Fruit fly (Drosophila melanogaster) whole organism, embryonic: ENCODE results near the gene Acyp.

Source experiments
- Abd-B ChIP-seq: fragments of 200-800 bp; sonication (Bioruptor generic); optimal IDR thresholded peaks from 2 replicates; lab custom pipeline; 2018; ENCODE audit warnings: missing biosample characterization, mild to moderate bottlenecking, missing genetic modification characterization, moderate library complexity
- Aef1 ChIP-seq: fragments of 200-800 bp; sonication (Bioruptor generic); IDR thresholded peaks from 3 replicates; pipeline ENCODE4 v1.3.6; 2022; ENCODE audit warnings: missing biosample characterization, missing genetic modification characterization
- BtbVII ChIP-seq: fragments of 200-800 bp; sonication (Bioruptor generic); optimal IDR thresholded peaks from 3 replicates; lab custom pipeline; 2017; ENCODE audit warnings: missing biosample characterization, mild to moderate bottlenecking, missing genetic modification characterization
- CG10565 ChIP-seq: fragments of 200-800 bp; sonication (Bioruptor generic); optimal IDR thresholded peaks from 3 replicates; lab custom pipeline; 2016; ENCODE audit warnings: missing biosample characterization, mild to moderate bottlenecking, missing genetic modification characterization
- CG11504 ChIP-seq: fragments of 200-800 bp; sonication (Bioruptor generic); optimal IDR thresholded peaks from 3 replicates; lab custom pipeline; 2019; ENCODE audit warnings: missing biosample characterization, mild to moderate bottlenecking, missing genetic modification characterization, moderate library complexity
- CG11696 ChIP-seq: fragments of 200-800 bp; sonication (Bioruptor generic); IDR thresholded peaks from 2 replicates; pipeline ENCODE4 v1.3.6; 2022; ENCODE audit warnings: missing biosample characterization, missing genetic modification characterization
- CG12071 ChIP-seq: fragments of 200-800 bp; sonication (Bioruptor generic); optimal IDR thresholded peaks from 3 replicates; lab custom pipeline; 2018; ENCODE audit warnings: missing biosample characterization, mild to moderate bottlenecking, missing genetic modification characterization
- CG12299 ChIP-seq: fragments of 200-800 bp; sonication (Bioruptor generic); optimal IDR thresholded peaks from 2 replicates; lab custom pipeline; 2018; ENCODE audit warnings: missing biosample characterization, mild to moderate bottlenecking, missing genetic modification characterization
- CG17361 ChIP-seq: fragments of 200-800 bp; sonication (Bioruptor generic); IDR thresholded peaks from 3 replicates; pipeline ENCODE4 v1.3.6; 2022; ENCODE audit warnings: missing biosample characterization, missing genetic modification characterization
- CG1792 ChIP-seq: fragments of 200-800 bp; sonication (Bioruptor generic); optimal IDR thresholded peaks from 2 replicates; lab custom pipeline; 2016; ENCODE audit warnings: missing biosample characterization, missing genetic modification characterization
- CG2116 ChIP-seq: fragments of 200-800 bp; sonication (Bioruptor generic); optimal IDR thresholded peaks from 3 replicates; lab custom pipeline; 2018; ENCODE audit warnings: missing biosample characterization, mild to moderate bottlenecking, missing genetic modification characterization
- CG2129 ChIP-seq: fragments of 200-800 bp; sonication (Bioruptor generic); IDR thresholded peaks from 2 replicates; pipeline ENCODE4 v1.3.6; 2022; ENCODE audit warnings: missing biosample characterization, missing genetic modification characterization; ENCODE audit not compliant: partially characterized antibody
- CG2712 ChIP-seq: fragments of 200-800 bp; optimal IDR thresholded peaks from 3 replicates; lab custom pipeline; 2019; ENCODE audit warnings: missing biosample characterization, mild to moderate bottlenecking, missing genetic modification characterization, moderate library complexity
- CG3065 ChIP-seq: fragments of 200-800 bp; sonication (Bioruptor generic); optimal IDR thresholded peaks from 2 replicates; lab custom pipeline; 2016; ENCODE audit warnings: missing biosample characterization, missing genetic modification characterization
- CG31388 ChIP-seq: fragments of 200-800 bp; sonication (Bioruptor generic); optimal IDR thresholded peaks from 2 replicates; lab custom pipeline; 2016; ENCODE audit warnings: missing biosample characterization, missing genetic modification characterization
- CG4328 ChIP-seq: fragments of 200-800 bp; sonication (Bioruptor generic); optimal IDR thresholded peaks from 3 replicates; lab custom pipeline; 2017; ENCODE audit warnings: missing biosample characterization, missing genetic modification reagents, missing genetic modification characterization
- CG4617 ChIP-seq: fragments of 200-800 bp; sonication (Bioruptor generic); optimal IDR thresholded peaks from 3 replicates; lab custom pipeline; 2016; ENCODE audit warnings: missing biosample characterization, missing genetic modification characterization, borderline replicate concordance
- CG6175 ChIP-seq: fragments of 200-800 bp; sonication (Bioruptor generic); IDR thresholded peaks from 3 replicates; pipeline ENCODE4 v1.3.6; 2022; ENCODE audit warnings: missing biosample characterization, missing genetic modification characterization
- CG7357 ChIP-seq: fragments of 200-800 bp; sonication (Bioruptor generic); IDR thresholded peaks from 3 replicates; pipeline ENCODE4 v1.3.6; 2022; ENCODE audit warnings: missing biosample characterization, missing genetic modification characterization
- CG8478 ChIP-seq: fragments of >200 bp; optimal IDR thresholded peaks from 2 replicates; lab custom pipeline; 2018
- Dbx ChIP-seq: fragments of 200-800 bp; sonication (Bioruptor generic); IDR thresholded peaks from 3 replicates; pipeline ENCODE4 v1.3.6; 2022; ENCODE audit warnings: missing biosample characterization, missing genetic modification characterization
- Dll ChIP-seq: fragments of 200-800 bp; sonication (Bioruptor generic); IDR thresholded peaks from 4 replicates; pipeline ENCODE4 v1.3.6; 2022; ENCODE audit warnings: missing biosample characterization, missing genetic modification characterization; ENCODE audit not compliant: partially characterized antibody
- Gug ChIP-seq: fragments of 200-800 bp; sonication (Bioruptor generic); IDR thresholded peaks from 4 replicates; pipeline ENCODE4 v1.3.6; 2022; ENCODE audit warnings: missing biosample characterization, missing genetic modification characterization
- HLHmδ ChIP-seq: fragments of 200-800 bp; sonication (Bioruptor generic); optimal IDR thresholded peaks from 2 replicates; lab custom pipeline; 2018; ENCODE audit warnings: missing biosample characterization, mild to moderate bottlenecking, missing genetic modification characterization, moderate library complexity
- HmgD ChIP-seq: fragments of 200-800 bp; sonication (Bioruptor generic); optimal IDR thresholded peaks from 3 replicates; lab custom pipeline; 2016; ENCODE audit warnings: missing biosample characterization, missing genetic modification characterization
- Hr39 ChIP-seq: fragments of >200 bp; optimal IDR thresholded peaks from 2 replicates; lab custom pipeline; 2017
- Sin3A ChIP-seq: fragments of >200 bp; optimal IDR thresholded peaks from 2 replicates; lab custom pipeline; 2018
- Six4 ChIP-seq: fragments of 200-800 bp; sonication (Bioruptor generic); optimal IDR thresholded peaks from 2 replicates; lab custom pipeline; 2016; ENCODE audit warnings: missing biosample characterization, missing genetic modification characterization
- br ChIP-seq: fragments of >200 bp; optimal IDR thresholded peaks from 2 replicates; lab custom pipeline; 2017
- chinmo ChIP-seq: fragments of 200-800 bp; sonication (Bioruptor generic); IDR thresholded peaks from 4 replicates; pipeline ENCODE4 v1.3.6; 2022; ENCODE audit warnings: missing biosample characterization, missing genetic modification characterization; ENCODE audit not compliant: partially characterized antibody
- crc ChIP-seq: fragments of 200-800 bp; sonication (Bioruptor generic); optimal IDR thresholded peaks from 2 replicates; lab custom pipeline; 2016; ENCODE audit warnings: missing biosample characterization, missing genetic modification characterization
- cwo ChIP-seq: fragments of 200-800 bp; sonication (Bioruptor generic); optimal IDR thresholded peaks from 3 replicates; lab custom pipeline; 2017; ENCODE audit warnings: missing biosample characterization, missing genetic modification characterization, mild to moderate bottlenecking, moderate library complexity, missing genetic modification reagents
- dmrt99B ChIP-seq: fragments of 200-800 bp; sonication (Bioruptor generic); optimal IDR thresholded peaks from 2 replicates; lab custom pipeline; 2018; ENCODE audit warnings: missing biosample characterization, mild to moderate bottlenecking, missing genetic modification characterization, moderate library complexity
- ewg ChIP-seq: fragments of 200-800 bp; sonication (Bioruptor generic); optimal IDR thresholded peaks from 3 replicates; lab custom pipeline; 2017; ENCODE audit warnings: mild to moderate bottlenecking, missing biosample characterization, missing genetic modification reagents, missing genetic modification characterization
- fd102C ChIP-seq: fragments of 200-800 bp; sonication (Bioruptor generic); optimal IDR thresholded peaks from 2 replicates; lab custom pipeline; 2018; ENCODE audit warnings: missing biosample characterization, mild to moderate bottlenecking, missing genetic modification characterization, moderate library complexity
- gcm2 ChIP-seq: fragments of 200-800 bp; sonication (Bioruptor generic); optimal IDR thresholded peaks from 2 replicates; lab custom pipeline; 2016; ENCODE audit warnings: missing biosample characterization, missing genetic modification characterization
- gro ChIP-seq: fragments of 200-800 bp; sonication (Bioruptor generic); optimal IDR thresholded peaks from 2 replicates; lab custom pipeline; 2016; ENCODE audit warnings: missing biosample characterization, missing genetic modification characterization
- gt ChIP-seq: fragments of 200-800 bp; sonication (Bioruptor generic); IDR thresholded peaks from 2 replicates; pipeline ENCODE4 v1.3.6; 2022; ENCODE audit warnings: missing biosample characterization, missing genetic modification characterization
- her ChIP-seq: fragments of 200-800 bp; sonication (Bioruptor generic); optimal IDR thresholded peaks from 2 replicates; lab custom pipeline; 2016; ENCODE audit warnings: missing biosample characterization, missing genetic modification characterization
- inv ChIP-seq: fragments of 200-800 bp; sonication (Bioruptor generic); IDR thresholded peaks from 2 replicates; pipeline ENCODE4 v1.3.6; 2022; ENCODE audit warnings: missing biosample characterization, missing genetic modification characterization; ENCODE audit not compliant: partially characterized antibody
- lola ChIP-seq, 3 experiments: fragments of >200 bp in 2 of 3; fragments of 200-800 bp in 1 of 3; sonication (Bioruptor generic) in 1 of 3; optimal IDR thresholded peaks; 2 replicates each; lab custom pipeline; 2017 to 2019; ENCODE audit warnings: missing biosample characterization in 3 of 3, missing genetic modification characterization in 3 of 3, mild to moderate bottlenecking in 1 of 3, moderate library complexity in 1 of 3
- nmo ChIP-seq: fragments of 200-800 bp; sonication (Bioruptor generic); optimal IDR thresholded peaks from 2 replicates; lab custom pipeline; 2018; ENCODE audit warnings: missing biosample characterization, mild to moderate bottlenecking, missing genetic modification characterization, moderate library complexity
- pros ChIP-seq: fragments of 200-800 bp; sonication (Bioruptor generic); optimal IDR thresholded peaks from 3 replicates; lab custom pipeline; 2019; ENCODE audit warnings: missing biosample characterization, mild to moderate bottlenecking, missing genetic modification characterization, moderate library complexity
- row ChIP-seq: fragments of 200-800 bp; sonication (Bioruptor generic); IDR thresholded peaks from 3 replicates; pipeline ENCODE4 v1.3.6; 2022; ENCODE audit warnings: missing biosample characterization, missing genetic modification characterization
- sc ChIP-seq, 3 experiments: fragments of >200 bp in 2 of 3; fragments of 200-800 bp in 1 of 3; sonication (Bioruptor generic) in 1 of 3; optimal IDR thresholded peaks; 2 replicates in 2 of 3; 3 replicates in 1 of 3; lab custom pipeline; 2017; ENCODE audit warnings: mild to moderate bottlenecking in 1 of 3, missing biosample characterization in 1 of 3, missing genetic modification characterization in 1 of 3, missing genetic modification reagents in 1 of 3
- scrt ChIP-seq: fragments of 200-800 bp; sonication (Bioruptor generic); optimal IDR thresholded peaks from 2 replicates; lab custom pipeline; 2018; ENCODE audit warnings: missing biosample characterization, mild to moderate bottlenecking, missing genetic modification characterization, moderate library complexity
- sens ChIP-seq: fragments of 200-800 bp; sonication (Bioruptor generic); peaks from one replicate; lab custom pipeline; 2016; ENCODE audit warnings: missing biosample characterization, missing genetic modification characterization
- tgo ChIP-seq: fragments of 200-800 bp; sonication (Bioruptor generic); IDR thresholded peaks from 3 replicates; pipeline ENCODE4 v1.3.6; 2022; ENCODE audit warnings: missing biosample characterization, missing genetic modification characterization
- tup ChIP-seq: fragments of 200-800 bp; sonication (Bioruptor generic); optimal IDR thresholded peaks from 2 replicates; lab custom pipeline; 2016; ENCODE audit warnings: missing biosample characterization, mild to moderate bottlenecking, missing genetic modification characterization, moderate library complexity

The Acyp gene

dm6 chr2L:13905072-13905847, 6.6 kb upstream of the Acyp start, which contains the start of gene Ance (continued):
- TF ChIP-seq CG11696 (GFP tag; lab: Robert Waterston, UW) (no peak), CG12071 (GFP tag; lab: Kevin White, UChicago) (no peak), row (GFP tag; lab: Robert Waterston, UW) (peak; percentile 77), tup (no peak), crc (GFP tag; lab: Kevin White, UChicago) (no peak), lola (GFP tag; optimal IDR thresholded peaks at IDR 0.05; lab: Kevin White, UChicago) (peak in 1 of 3 experiments; percentile 34), Hr39 (lab: Kevin White, UChicago) (no peak), CG31388 (no peak), HmgD (GFP tag; lab: Kevin White, UChicago) (no peak), CG4328 (GFP tag; lab: Kevin White, UChicago) (no peak), fd102C (no peak), Gug (GFP tag; lab: Robert Waterston, UW) (peak; percentile 16; the same call in 1 of the 4 replicates), her (peak; percentile 4), cwo (GFP tag; lab: Kevin White, UChicago) (peak; percentile 45), Abd-B (peak; percentile 35), scrt (no peak), gt (GFP tag; lab: Robert Waterston, UW) (no peak), HLHmδ (GFP tag; lab: Kevin White, UChicago) (no peak), CG6175 (no peak), CG1792 (GFP tag; lab: Kevin White, UChicago) (no peak), CG10565 (GFP tag; lab: Kevin White, UChicago) (no peak), dmrt99B (peak; percentile 11), Sin3A (no peak), sens (GFP tag; lab: Kevin White, UChicago) (peak; percentile 39), BtbVII (peak; percentile 4), Six4 (no peak), sc (optimal IDR thresholded peaks at IDR 0.05; lab: Kevin White, UChicago) (no peak), sc (GFP tag; optimal IDR thresholded peaks at IDR 0.05; lab: Kevin White, UChicago) (no peak), CG2129 (GFP tag; lab: Robert Waterston, UW) (no peak), CG8478 (no peak), ewg (GFP tag; lab: Kevin White, UChicago) (no peak), CG12299 (no peak), pros (no peak), Dbx (GFP tag; lab: Robert Waterston, UW) (peak; percentile 58; the same call in 1 of the 3 replicates), tgo (GFP tag; lab: Robert Waterston, UW) (peak; percentile 40; the same call in 1 of the 3 replicates), br (lab: Kevin White, UChicago) (no peak), CG2116 (GFP tag; lab: Kevin White, UChicago) (no peak), nmo (peak; percentile 73), CG3065 (GFP tag; lab: Kevin White, UChicago) (no peak), CG11504 (no peak), CG7357 (GFP tag; lab: Robert Waterston, UW) (no peak), chinmo (GFP tag; lab: Robert Waterston, UW) (0 out of 4 replicates have a peak, but pooled peaks have one; percentile 19), Dll (GFP tag; lab: Robert Waterston, UW) (no peak), CG2712 (tag; lab: Kevin White, UChicago) (no peak), gro (GFP tag; lab: Kevin White, UChicago) (peak; percentile 56), CG17361 (GFP tag; lab: Robert Waterston, UW) (no peak), Aef1 (no peak), gcm2 (GFP tag; lab: Kevin White, UChicago) (no peak), inv (GFP tag; lab: Robert Waterston, UW) (no peak), CG4617 (GFP tag; lab: Kevin White, UChicago) (no peak)
